Fruit fly (Drosophila melanogaster) whole organism, embryonic: Measurements from ENCODE around the gene ND-PDSW.

Experiments
- Antp ChIP-seq: fragments of 200-800 bp; sonication (Bioruptor generic); optimal IDR thresholded peaks from 3 replicates; lab custom pipeline; 2016; ENCODE audit warnings: missing biosample characterization, missing genetic modification characterization
- Awh ChIP-seq: fragments of 200-800 bp; sonication (Bioruptor generic); IDR thresholded peaks from 2 replicates; pipeline ENCODE4, ENCODE4 v1.3.6; 2022; ENCODE audit warnings: missing biosample characterization, missing genetic modification characterization
- Bgb ChIP-seq: fragments of 200-800 bp; sonication (Bioruptor generic); IDR thresholded peaks from 2 replicates; pipeline ENCODE4 v1.3.6; 2022; ENCODE audit warnings: missing biosample characterization, missing genetic modification characterization; ENCODE audit not compliant: partially characterized antibody
- Bteb2 ChIP-seq: fragments of 200-800 bp; sonication (Bioruptor generic); optimal IDR thresholded peaks from 2 replicates; lab custom pipeline; 2016; ENCODE audit warnings: missing biosample characterization, missing genetic modification characterization
- CG10267 ChIP-seq: fragments of 200-800 bp; sonication (Bioruptor generic); optimal IDR thresholded peaks from 2 replicates; lab custom pipeline; 2018; ENCODE audit warnings: missing biosample characterization, mild to moderate bottlenecking, missing genetic modification characterization, moderate library complexity
- CG12659 ChIP-seq: fragments of 200-800 bp; sonication (Bioruptor generic); optimal IDR thresholded peaks from 3 replicates; lab custom pipeline; 2017; ENCODE audit warnings: mild to moderate bottlenecking, missing biosample characterization, missing genetic modification reagents, missing genetic modification characterization
- CG15514 ChIP-seq: fragments of 200-800 bp; sonication (Bioruptor generic); optimal IDR thresholded peaks from 3 replicates; lab custom pipeline; 2017; ENCODE audit warnings: missing biosample characterization, missing genetic modification characterization, mild to moderate bottlenecking, moderate library complexity, missing genetic modification reagents
- CG16813 ChIP-seq: fragments of 200-800 bp; sonication (Bioruptor generic); IDR thresholded peaks from 3 replicates; pipeline ENCODE4 v1.3.6; 2022; ENCODE audit warnings: missing biosample characterization, missing genetic modification characterization; ENCODE audit not compliant: partially characterized antibody
- CG17829 ChIP-seq: fragments of 200-800 bp; optimal IDR thresholded peaks from 2 replicates; lab custom pipeline; 2019; ENCODE audit warnings: missing biosample characterization, mild to moderate bottlenecking, missing genetic modification characterization, moderate library complexity
- CG2116 ChIP-seq: fragments of 200-800 bp; sonication (Bioruptor generic); optimal IDR thresholded peaks from 3 replicates; lab custom pipeline; 2018; ENCODE audit warnings: missing biosample characterization, mild to moderate bottlenecking, missing genetic modification characterization
- CG2678 ChIP-seq: fragments of 200-800 bp; sonication (Bioruptor generic); optimal IDR thresholded peaks from 3 replicates; lab custom pipeline; 2019; ENCODE audit warnings: missing biosample characterization, mild to moderate bottlenecking, missing genetic modification characterization, moderate library complexity
- CG2712 ChIP-seq: fragments of 200-800 bp; optimal IDR thresholded peaks from 3 replicates; lab custom pipeline; 2019; ENCODE audit warnings: missing biosample characterization, mild to moderate bottlenecking, missing genetic modification characterization, moderate library complexity
- CG30020 ChIP-seq: fragments of 200-800 bp; optimal IDR thresholded peaks from 2 replicates; lab custom pipeline; 2019; ENCODE audit warnings: missing biosample characterization, mild to moderate bottlenecking, missing genetic modification characterization, moderate library complexity
- CG3065 ChIP-seq: fragments of 200-800 bp; sonication (Bioruptor generic); optimal IDR thresholded peaks from 2 replicates; lab custom pipeline; 2016; ENCODE audit warnings: missing biosample characterization, missing genetic modification characterization
- CG31441 ChIP-seq: fragments of 200-800 bp; sonication (Bioruptor generic); IDR thresholded peaks from 2 replicates; pipeline ENCODE4 v1.3.6; 2022; ENCODE audit warnings: missing biosample characterization, missing genetic modification characterization
- CG33213 ChIP-seq: fragments of 200-800 bp; sonication (Bioruptor generic); optimal IDR thresholded peaks from 3 replicates; lab custom pipeline; 2016; ENCODE audit warnings: missing biosample characterization, missing genetic modification characterization
- CG42726 ChIP-seq: fragments of 200-800 bp; sonication (Bioruptor generic); IDR thresholded peaks from 2 replicates; pipeline ENCODE4 v1.3.6; 2022; ENCODE audit warnings: missing biosample characterization, missing genetic modification characterization; ENCODE audit not compliant: partially characterized antibody
- CG43689 ChIP-seq: fragments of 200-800 bp; sonication (Bioruptor generic); IDR thresholded peaks from 2 replicates; pipeline ENCODE4 v1.3.6; 2022; ENCODE audit warnings: missing biosample characterization, missing genetic modification characterization
- CG7357 ChIP-seq: fragments of 200-800 bp; sonication (Bioruptor generic); IDR thresholded peaks from 3 replicates; pipeline ENCODE4 v1.3.6; 2022; ENCODE audit warnings: missing biosample characterization, missing genetic modification characterization
- CG7963 ChIP-seq: fragments of 200-800 bp; sonication (Bioruptor generic); IDR thresholded peaks from 3 replicates; pipeline ENCODE4 v1.3.6; 2022; ENCODE audit warnings: missing biosample characterization, missing genetic modification characterization; ENCODE audit not compliant: partially characterized antibody
- CTCF ChIP-seq: fragments of 200-800 bp; sonication (Bioruptor generic); optimal IDR thresholded peaks from 2 replicates; lab custom pipeline; 2017; ENCODE audit warnings: missing biosample characterization, mild to moderate bottlenecking, missing genetic modification characterization, moderate library complexity
- Dll ChIP-seq: fragments of 200-800 bp; sonication (Bioruptor generic); IDR thresholded peaks from 4 replicates; pipeline ENCODE4 v1.3.6; 2022; ENCODE audit warnings: missing biosample characterization, missing genetic modification characterization; ENCODE audit not compliant: partially characterized antibody
- Dp ChIP-seq: fragments of 200-800 bp; sonication (Bioruptor generic); optimal IDR thresholded peaks from 2 replicates; lab custom pipeline; 2018; ENCODE audit warnings: missing biosample characterization, mild to moderate bottlenecking, missing genetic modification characterization, moderate library complexity
- E2f2 ChIP-seq: fragments of 200-800 bp; sonication (Bioruptor generic); IDR thresholded peaks from 2 replicates; pipeline ENCODE4 v1.3.6; 2022; ENCODE audit warnings: missing biosample characterization, missing genetic modification characterization
- Ets97D ChIP-seq: fragments of 200-800 bp; sonication (Bioruptor generic); optimal IDR thresholded peaks from 3 replicates; lab custom pipeline; 2016; ENCODE audit warnings: missing biosample characterization, missing genetic modification characterization
- HLH4C ChIP-seq: fragments of 200-800 bp; sonication (Bioruptor generic); IDR thresholded peaks from 3 replicates; pipeline ENCODE4 v1.3.6; 2022; ENCODE audit warnings: missing biosample characterization, missing genetic modification characterization; ENCODE audit not compliant: partially characterized antibody
- HmgZ ChIP-seq: fragments of 200-800 bp; sonication (Bioruptor generic); optimal IDR thresholded peaks from 2 replicates; lab custom pipeline; 2018; ENCODE audit warnings: missing biosample characterization, mild to moderate bottlenecking, missing genetic modification characterization
- Hr39 ChIP-seq: fragments of >200 bp; optimal IDR thresholded peaks from 2 replicates; lab custom pipeline; 2017
- Lhr ChIP-seq: fragments of 200-800 bp; sonication (Bioruptor generic); optimal IDR thresholded peaks from 3 replicates; lab custom pipeline; 2017; ENCODE audit warnings: mild to moderate bottlenecking, missing biosample characterization, missing genetic modification reagents, missing genetic modification characterization
- MESR4 ChIP-seq: fragments of 200-800 bp; sonication (Bioruptor generic); optimal IDR thresholded peaks from 2 replicates; lab custom pipeline; 2018; ENCODE audit warnings: missing biosample characterization, mild to moderate bottlenecking, missing genetic modification characterization, moderate library complexity
- Med ChIP-seq: fragments of 200-800 bp; sonication (Bioruptor generic); peaks from one replicate; lab custom pipeline; 2016; ENCODE audit warnings: missing biosample characterization, missing genetic modification characterization, mild to moderate bottlenecking, inconsistent platforms, moderate library complexity
- Sry-δ ChIP-seq: fragments of 200-800 bp; sonication (Bioruptor generic); optimal IDR thresholded peaks from 2 replicates; lab custom pipeline; 2016; ENCODE audit warnings: missing biosample characterization, missing genetic modification characterization
- Usf ChIP-seq: fragments of 200-800 bp; sonication (Bioruptor generic); optimal IDR thresholded peaks from 2 replicates; lab custom pipeline; 2017; ENCODE audit warnings: missing genotype, missing biosample characterization, missing genetic modification characterization
- amos ChIP-seq: fragments of 200-800 bp; sonication (Bioruptor generic); IDR thresholded peaks from 2 replicates; pipeline ENCODE4 v1.3.6; 2022; ENCODE audit warnings: missing biosample characterization, missing genetic modification characterization; ENCODE audit not compliant: partially characterized antibody
- ato ChIP-seq: fragments of 200-800 bp; sonication (Bioruptor generic); IDR thresholded peaks from 2 replicates; pipeline ENCODE4 v1.3.6; 2022; ENCODE audit warnings: missing biosample characterization, missing genetic modification characterization; ENCODE audit not compliant: partially characterized antibody
- bbx ChIP-seq: fragments of 200-800 bp; sonication (Bioruptor generic); IDR thresholded peaks from 2 replicates; pipeline ENCODE4 v1.3.6; 2022; ENCODE audit warnings: missing biosample characterization, missing genetic modification characterization; ENCODE audit not compliant: partially characterized antibody
- dan ChIP-seq: fragments of 200-800 bp; sonication (Bioruptor generic); IDR thresholded peaks from 2 replicates; pipeline ENCODE4 v1.3.6; 2022; ENCODE audit warnings: missing biosample characterization, missing genetic modification characterization
- gfzf ChIP-seq: fragments of 200-800 bp; sonication (Bioruptor generic); optimal IDR thresholded peaks from 2 replicates; lab custom pipeline; 2016; ENCODE audit warnings: missing biosample characterization, mild to moderate bottlenecking, missing genetic modification characterization, moderate library complexity
- inv ChIP-seq: fragments of 200-800 bp; sonication (Bioruptor generic); IDR thresholded peaks from 2 replicates; pipeline ENCODE4 v1.3.6; 2022; ENCODE audit warnings: missing biosample characterization, missing genetic modification characterization; ENCODE audit not compliant: partially characterized antibody
- jing ChIP-seq: fragments of 200-800 bp; sonication (Bioruptor generic); optimal IDR thresholded peaks from 2 replicates; lab custom pipeline; 2018; ENCODE audit warnings: missing biosample characterization, mild to moderate bottlenecking, missing genetic modification characterization
- lov ChIP-seq, 2 experiments: fragments of 200-800 bp in 1 of 2; fragments of >200 bp in 1 of 2; sonication (Bioruptor generic) in 1 of 2; IDR thresholded peaks in 1 of 2; optimal IDR thresholded peaks in 1 of 2; 2 replicates in 1 of 2; 3 replicates in 1 of 2; pipeline versions ENCODE4 v1.3.6 to Lab custom; 2017 to 2022; ENCODE audit warnings: missing biosample characterization in 1 of 2, missing genetic modification characterization in 1 of 2
- nmo ChIP-seq: fragments of 200-800 bp; sonication (Bioruptor generic); optimal IDR thresholded peaks from 2 replicates; lab custom pipeline; 2018; ENCODE audit warnings: missing biosample characterization, mild to moderate bottlenecking, missing genetic modification characterization, moderate library complexity
- phol ChIP-seq: fragments of 200-800 bp; sonication (Bioruptor generic); optimal IDR thresholded peaks from 3 replicates; lab custom pipeline; 2018; ENCODE audit warnings: missing biosample characterization, mild to moderate bottlenecking, missing genetic modification characterization, moderate library complexity
- pita ChIP-seq: fragments of 200-800 bp; sonication (Bioruptor generic); optimal IDR thresholded peaks from 2 replicates; lab custom pipeline; 2017; ENCODE audit warnings: missing biosample characterization, mild to moderate bottlenecking, missing genetic modification characterization
- row ChIP-seq: fragments of 200-800 bp; sonication (Bioruptor generic); IDR thresholded peaks from 3 replicates; pipeline ENCODE4 v1.3.6; 2022; ENCODE audit warnings: missing biosample characterization, missing genetic modification characterization
- stwl ChIP-seq: fragments of 200-800 bp; sonication (Bioruptor generic); optimal IDR thresholded peaks from 3 replicates; lab custom pipeline; 2018; ENCODE audit warnings: missing biosample characterization, mild to moderate bottlenecking, missing genetic modification characterization, moderate library complexity
- sug ChIP-seq: fragments of 200-800 bp; optimal IDR thresholded peaks from 2 replicates; lab custom pipeline; 2019; ENCODE audit warnings: missing biosample characterization, mild to moderate bottlenecking, missing genetic modification characterization, moderate library complexity
- tna ChIP-seq: fragments of 200-800 bp; sonication (Bioruptor generic); IDR thresholded peaks from 2 replicates; pipeline ENCODE4 v1.3.6; 2022; ENCODE audit warnings: missing biosample characterization, missing genetic modification characterization; ENCODE audit not compliant: partially characterized antibody
- zen ChIP-seq: fragments of 200-800 bp; sonication (Bioruptor generic); optimal IDR thresholded peaks from 3 replicates; lab custom pipeline; 2018; ENCODE audit warnings: missing biosample characterization, mild to moderate bottlenecking, missing genetic modification characterization, moderate library complexity

The ND-PDSW gene

dm6 chr2L:3469869-3470268 lies 3.9 kb downstream of the ND-PDSW start, which contains the start of the genes Pif1 and CG31776 (continued):
- TF ChIP-seq HLH4C (peak; percentile 90), sug (peak; percentile 12), E2f2 (peak; percentile 37; the same call in 1 of the 2 replicates), zen (tag; lab: Kevin White, UChicago) (peak; percentile 37), CG33213 (GFP tag; lab: Kevin White, UChicago) (peak; percentile 32), jing (no peak), pita (GFP tag; lab: Kevin White, UChicago) (peak; percentile 69), Hr39 (no peak), Dll (GFP tag; lab: Robert Waterston, UW) (peak; percentile 90), Bteb2 (GFP tag; lab: Kevin White, UChicago) (no peak), Med (GFP tag; lab: Kevin White, UChicago) (peak; percentile 82), tna (GFP tag; lab: Robert Waterston, UW) (peak; percentile 73), Antp (GFP tag; lab: Kevin White, UChicago) (no peak), nmo (GFP tag; lab: Kevin White, UChicago) (peak; percentile 29), CG10267 (peak; percentile 53), Usf (GFP tag; lab: Kevin White, UChicago) (no peak), CG12659 (GFP tag; lab: Kevin White, UChicago) (peak; percentile 27), ato (GFP tag; lab: Robert Waterston, UW) (peak; percentile 79; the same call in 1 of the 2 replicates), lov (optimal IDR thresholded peaks at IDR 0.05; lab: Kevin White, UChicago) (no peak), lov (GFP tag; IDR thresholded peaks at IDR 0.05; lab: Robert Waterston, UW) (no peak), CG2678 (tag; lab: Kevin White, UChicago) (no peak), Lhr (peak; percentile 43), HmgZ (peak; percentile 60), phol (tag; lab: Kevin White, UChicago) (peak; percentile 38), row (GFP tag; lab: Robert Waterston, UW) (peak; percentile 21; the same call in 1 of the 3 replicates), CG7357 (GFP tag; lab: Robert Waterston, UW) (peak; percentile 94), CG42726 (GFP tag; lab: Robert Waterston, UW) (peak; percentile 89), bbx (GFP tag; lab: Robert Waterston, UW) (peak; percentile 92), CG3065 (GFP tag; lab: Kevin White, UChicago) (no peak), CG15514 (peak; percentile 64), Dp (peak; percentile 47), Bgb (GFP tag; lab: Robert Waterston, UW) (peak; percentile 92), CG2712 (tag; lab: Kevin White, UChicago) (peak; percentile 33), CG31441 (GFP tag; lab: Robert Waterston, UW) (no peak), CG7963 (GFP tag; lab: Robert Waterston, UW) (peak; percentile 66; the same call in 2 of the 3 replicates), stwl (peak; percentile 76), dan (GFP tag; lab: Robert Waterston, UW) (no peak), gfzf (GFP tag; lab: Kevin White, UChicago) (peak; percentile 55), CTCF (GFP tag; lab: Kevin White, UChicago) (peak; percentile 69), Awh (GFP tag; lab: Robert Waterston, UW) (no peak), CG2116 (GFP tag; lab: Kevin White, UChicago) (peak; percentile 93), CG43689 (GFP tag; lab: Robert Waterston, UW) (no peak), CG17829 (tag; lab: Kevin White, UChicago) (peak; percentile 42), CG30020 (tag; lab: Kevin White, UChicago) (peak; percentile 24), amos (GFP tag; lab: Robert Waterston, UW) (peak; percentile 92; the same call in 1 of the 2 replicates), Ets97D (GFP tag; lab: Kevin White, UChicago) (peak; percentile 51), CG16813 (GFP tag; lab: Robert Waterston, UW) (peak; percentile 89), inv (GFP tag; lab: Robert Waterston, UW) (peak; percentile 68), Sry-δ (peak; percentile 79), MESR4 (GFP tag; lab: Kevin White, UChicago) (peak; percentile 44)
